Worm (Caenorhabditis elegans): Measurements from ENCODE around the gene srb-3.

- no peak for TF ChIP-seq him-1 (tag; optimal IDR thresholded peaks at IDR 0.05)
- no peak for TF ChIP-seq dao-5 (tag; optimal IDR thresholded peaks at IDR 0.05)
These were observed 16.6 kb upstream of the srb-3 start for ce11 chrII:5183207-5183606.

Data from whole organism, L4/young adult.